Worm (Caenorhabditis elegans): ENCODE results near the gene F59E12.3.

DNA sequence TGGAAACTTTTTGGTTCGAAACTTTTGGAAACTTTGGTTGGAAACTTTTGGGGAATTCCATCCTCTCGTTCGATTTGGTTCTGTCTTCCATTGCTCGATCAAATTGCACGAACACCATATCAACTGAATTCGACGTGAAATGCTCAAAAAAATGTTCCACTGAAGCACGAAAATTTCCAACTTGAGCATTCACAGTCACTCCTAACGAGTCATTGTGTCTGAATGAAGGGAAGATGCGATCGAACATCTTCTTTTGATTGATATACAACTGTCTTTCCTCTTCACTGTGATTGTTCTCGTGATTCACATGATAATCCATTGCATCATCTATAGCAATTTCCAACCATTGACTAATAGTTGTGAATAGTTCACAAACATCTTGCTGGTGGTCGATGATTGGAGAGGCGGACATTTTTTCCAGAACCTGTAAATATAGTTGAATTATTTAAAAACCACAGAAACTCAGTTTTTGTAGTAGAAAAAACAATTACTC, 9.8 kb upstream of the F59E12.3 start, which contains the start of gene F59E12.15:
- no peak for TF ChIP-seq tlf-1 (GFP tag; optimal IDR thresholded peaks at IDR 0.05)
- no peak for TF ChIP-seq ama-1 (optimal IDR thresholded peaks at IDR 0.05)
- TF ChIP-seq ama-1 (GFP tag; optimal IDR thresholded peaks at IDR 0.05): no peak
- TF ChIP-seq sea-2 (GFP tag; IDR thresholded peaks at IDR 0.05): no peak
- no peak for TF ChIP-seq Y53G8AR.9 (GFP tag; conservative IDR thresholded peaks at IDR 0.05)

All from whole organism, young adult.